Worm (Caenorhabditis elegans) whole organism, L1 larva: ENCODE data around the gene ubc-20.

ENCODE experiments used
- C16A3.4 ChIP-seq: fragments of 150-350 bp; optimal IDR thresholded peaks from 2 replicates; lab custom pipeline; 2014; ENCODE audit warnings: missing biosample characterization, missing genetic modification characterization
- aha-1 ChIP-seq: fragments of 150-350 bp; optimal IDR thresholded peaks from 2 replicates; lab custom pipeline; 2014; ENCODE audit warnings: missing biosample characterization, missing genetic modification characterization
- ceh-8 ChIP-seq: fragments of 200-800 bp; sonication (Bioruptor generic); optimal IDR thresholded peaks from 2 replicates; lab custom pipeline; 2018; ENCODE audit warnings: mild to moderate bottlenecking, missing genetic modification characterization, moderate library complexity, missing compliant biosample characterization
- ceh-88 ChIP-seq: fragments of 200-800 bp; sonication (Bioruptor generic); IDR thresholded peaks from 2 replicates; pipeline ENCODE4 v1.3.6; 2022; ENCODE audit warnings: missing genetic modification characterization, missing compliant biosample characterization
- ceh-90 ChIP-seq: sonication (generic microtip); optimal IDR thresholded peaks from 2 replicates; lab custom pipeline; 2016; ENCODE audit warnings: missing genetic modification characterization, missing compliant biosample characterization
- dpl-1 ChIP-seq, 3 experiments: fragments of 150-350 bp in 2 of 3; sonication (generic microtip) in 1 of 3; optimal IDR thresholded peaks; 2 replicates each; lab custom pipeline; 2014 to 2017; ENCODE audit warnings: missing biosample characterization in 3 of 3, missing genetic modification characterization in 3 of 3, missing genetic modification reagents in 3 of 3
- efl-1 ChIP-seq, 4 experiments: fragments of 150-350 bp; optimal IDR thresholded peaks in 3 of 4; peaks in 1 of 4; 1 replicate in 1 of 4; 2 replicates in 3 of 4; lab custom pipeline; 2014; ENCODE audit warnings: missing biosample characterization in 2 of 4, missing genetic modification characterization in 2 of 4, missing genetic modification reagents in 2 of 4
- egl-27 ChIP-seq, 2 experiments: fragments of 150-350 bp in 1 of 2; sonication (generic microtip); optimal IDR thresholded peaks; 3 replicates each; lab custom pipeline; 2017 to 2018; ENCODE audit warnings: missing biosample characterization in 2 of 2, missing genetic modification characterization in 2 of 2, missing genetic modification reagents in 2 of 2
- elt-2 ChIP-seq: sonication (generic microtip); optimal IDR thresholded peaks from 2 replicates; lab custom pipeline; 2016; ENCODE audit warnings: missing genetic modification characterization, mild to moderate bottlenecking, inconsistent platforms, missing compliant biosample characterization, missing genetic modification reagents
- elt-3 ChIP-seq, 6 experiments: fragments of 150-350 bp in 1 of 6; sonication (generic microtip); optimal IDR thresholded peaks; 2 replicates each; lab custom pipeline; 2017 to 2018; ENCODE audit warnings: missing biosample characterization in 6 of 6, missing genetic modification characterization in 6 of 6, inconsistent platforms in 1 of 6
- ets-5 ChIP-seq: fragments of 200-800 bp; sonication (Bioruptor generic); IDR thresholded peaks from 2 replicates; pipeline ENCODE4 v1.3.6; 2022; ENCODE audit warnings: missing genetic modification characterization, missing compliant biosample characterization
- fkh-10 ChIP-seq: sonication (generic microtip); optimal IDR thresholded peaks from 2 replicates; lab custom pipeline; 2017; ENCODE audit warnings: missing biosample characterization, missing genetic modification reagents, missing genetic modification characterization
- fkh-4 ChIP-seq: sonication (generic microtip); optimal IDR thresholded peaks from 2 replicates; lab custom pipeline; 2016; ENCODE audit warnings: missing compliant biosample characterization, missing genetic modification characterization, borderline replicate concordance
- grh-1 ChIP-seq: fragments of 200-800 bp; sonication (Bioruptor generic); IDR thresholded peaks from 2 replicates; pipeline ENCODE4 v1.3.6; 2022; ENCODE audit warnings: missing genetic modification reagents, missing genetic modification characterization, missing compliant biosample characterization
- hlh-4 ChIP-seq: sonication (generic microtip); optimal IDR thresholded peaks from 2 replicates; lab custom pipeline; 2016; ENCODE audit warnings: mild to moderate bottlenecking, missing genetic modification characterization, missing compliant biosample characterization
- hpl-2 ChIP-seq: fragments of 150-350 bp; optimal IDR thresholded peaks from 2 replicates; lab custom pipeline; 2014; ENCODE audit warnings: missing biosample characterization, missing genetic modification reagents, missing genetic modification characterization
- irx-1 ChIP-seq: sonication (generic microtip); optimal IDR thresholded peaks from 2 replicates; lab custom pipeline; 2016; ENCODE audit warnings: missing genetic modification characterization, missing compliant biosample characterization
- jun-1 ChIP-seq: fragments of 150-350 bp; optimal IDR thresholded peaks from 2 replicates; lab custom pipeline; 2014; ENCODE audit warnings: missing biosample characterization, missing genetic modification reagents, missing genetic modification characterization
- lin-35 ChIP-seq, 2 experiments: fragments of 150-350 bp; optimal IDR thresholded peaks; 2 replicates each; lab custom pipeline; 2014; ENCODE audit warnings: missing biosample characterization in 2 of 2, missing genetic modification characterization in 2 of 2, missing genetic modification reagents in 2 of 2
- lin-39 ChIP-seq: fragments of 150-350 bp; optimal IDR thresholded peaks from 2 replicates; lab custom pipeline; 2014; ENCODE audit warnings: missing biosample characterization, missing genetic modification reagents, missing genetic modification characterization
- lsy-2 ChIP-seq, 2 experiments: fragments of 150-350 bp; optimal IDR thresholded peaks; 2 replicates each; lab custom pipeline; 2014; ENCODE audit warnings: missing biosample characterization in 2 of 2, missing genetic modification characterization in 2 of 2
- mef-2 ChIP-seq: fragments of 150-350 bp; optimal IDR thresholded peaks from 2 replicates; lab custom pipeline; 2014; ENCODE audit warnings: missing biosample characterization, missing genetic modification characterization
- nhr-19 ChIP-seq: fragments of 200-800 bp; sonication (Bioruptor generic); conservative IDR thresholded peaks from 2 replicates; pipeline ENCODE4 v1.3.6; 2022; ENCODE audit warnings: missing genetic modification characterization, missing compliant biosample characterization
- nhr-28 ChIP-seq: fragments of 150-350 bp; optimal IDR thresholded peaks from 2 replicates; lab custom pipeline; 2014; ENCODE audit warnings: missing biosample characterization, missing genetic modification characterization
- nhr-71 ChIP-seq: sonication (generic microtip); optimal IDR thresholded peaks from 2 replicates; lab custom pipeline; 2016; ENCODE audit warnings: mild to moderate bottlenecking, missing genetic modification characterization, moderate library complexity, missing compliant biosample characterization
- nhr-76 ChIP-seq: sonication (generic microtip); optimal IDR thresholded peaks from 2 replicates; lab custom pipeline; 2017; ENCODE audit warnings: missing biosample characterization, missing genetic modification characterization
- nhr-77 ChIP-seq: fragments of 150-350 bp; optimal IDR thresholded peaks from 2 replicates; lab custom pipeline; 2014; ENCODE audit warnings: missing biosample characterization, missing genetic modification characterization
- nhr-84 ChIP-seq: sonication (generic microtip); optimal IDR thresholded peaks from 2 replicates; lab custom pipeline; 2017; ENCODE audit warnings: missing biosample characterization, missing genetic modification characterization
- pag-3 ChIP-seq: sonication (generic microtip); optimal IDR thresholded peaks from 2 replicates; lab custom pipeline; 2017; ENCODE audit warnings: missing genetic modification characterization, mild to moderate bottlenecking, missing compliant biosample characterization, antibody characterized with exemption, borderline replicate concordance; ENCODE audit not compliant: insufficient read depth
- pqm-1 ChIP-seq: sonication (generic microtip); optimal IDR thresholded peaks from 3 replicates; lab custom pipeline; 2017; ENCODE audit warnings: missing biosample characterization, missing genetic modification characterization
- rnt-1 ChIP-seq: sonication (generic microtip); optimal IDR thresholded peaks from 2 replicates; lab custom pipeline; 2016; ENCODE audit warnings: mild to moderate bottlenecking, missing genetic modification characterization, moderate library complexity, missing compliant biosample characterization
- skn-1 ChIP-seq: fragments of 150-350 bp; optimal IDR thresholded peaks from 2 replicates; lab custom pipeline; 2014; ENCODE audit warnings: missing biosample characterization, missing genetic modification characterization
- snpc-4 ChIP-seq: fragments of 150-350 bp; optimal IDR thresholded peaks from 2 replicates; lab custom pipeline; 2014; ENCODE audit warnings: missing biosample characterization, missing genetic modification characterization
- sox-4 ChIP-seq: sonication (generic microtip); optimal IDR thresholded peaks from 2 replicates; lab custom pipeline; 2016; ENCODE audit warnings: missing genetic modification characterization, missing compliant biosample characterization
- swsn-7 ChIP-seq: sonication (generic microtip); optimal IDR thresholded peaks from 2 replicates; lab custom pipeline; 2016; ENCODE audit warnings: missing genetic modification characterization, missing compliant biosample characterization
- tbx-2 ChIP-seq: sonication (generic microtip); optimal IDR thresholded peaks from 2 replicates; lab custom pipeline; 2016; ENCODE audit warnings: missing genetic modification characterization, missing compliant biosample characterization
- tlp-1 ChIP-seq: fragments of 150-350 bp; optimal IDR thresholded peaks from 2 replicates; lab custom pipeline; 2014; ENCODE audit warnings: missing biosample characterization, missing genetic modification characterization
- unc-30 ChIP-seq: sonication (generic microtip); optimal IDR thresholded peaks from 2 replicates; lab custom pipeline; 2017; ENCODE audit warnings: missing biosample characterization, missing genetic modification characterization
- unc-62 ChIP-seq: fragments of 150-350 bp; optimal IDR thresholded peaks from 2 replicates; lab custom pipeline; 2014; ENCODE audit warnings: missing biosample characterization, missing genetic modification reagents, missing genetic modification characterization
- unc-98 ChIP-seq: fragments of 200-800 bp; sonication (Bioruptor generic); IDR thresholded peaks from 2 replicates; pipeline ENCODE4 v1.3.6; 2022; ENCODE audit warnings: missing genetic modification characterization, missing compliant biosample characterization
- vab-15 ChIP-seq: sonication (generic microtip); optimal IDR thresholded peaks from 2 replicates; lab custom pipeline; 2017; ENCODE audit warnings: missing genotype, mild to moderate bottlenecking, missing genetic modification characterization, missing compliant biosample characterization
- xbp-1 ChIP-seq: sonication (generic microtip); optimal IDR thresholded peaks from 2 replicates; lab custom pipeline; 2016; ENCODE audit warnings: missing genetic modification characterization, missing compliant biosample characterization
- zag-1 ChIP-seq: fragments of 150-350 bp; optimal IDR thresholded peaks from 2 replicates; lab custom pipeline; 2014; ENCODE audit warnings: missing biosample characterization, missing genetic modification characterization
- ztf-4 ChIP-seq: fragments of 150-350 bp; optimal IDR thresholded peaks from 2 replicates; lab custom pipeline; 2014; ENCODE audit warnings: missing biosample characterization, missing genetic modification characterization

Gene ubc-20

DNA sequence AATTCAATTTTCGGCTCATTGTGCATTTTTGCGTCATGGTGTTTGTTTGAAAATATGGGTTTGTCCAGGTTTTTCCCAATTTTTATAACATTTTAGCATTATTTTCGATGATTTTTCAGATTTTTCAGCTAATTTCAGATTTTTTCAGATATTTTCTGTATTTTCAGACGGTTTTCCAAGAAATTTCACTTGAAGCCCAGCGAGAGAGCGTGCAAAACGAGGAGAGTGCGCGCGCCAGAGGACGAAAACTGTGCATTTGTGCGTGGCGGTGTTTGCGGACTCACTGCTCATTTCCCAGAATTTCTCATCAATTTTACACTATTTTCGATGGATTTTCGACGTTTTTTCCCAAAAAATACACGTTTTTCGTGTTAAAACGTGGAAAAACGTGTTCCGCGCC, 46.5 kb downstream of the ubc-20 start (continued):
- TF ChIP-seq pag-3 (tag; lab: Kevin White, UChicago): no peak
- peak; percentile 86 for TF ChIP-seq irx-1
- peak; percentile 63 to 75 for TF ChIP-seq lsy-2 (tag; optimal IDR thresholded peaks at IDR 0.05; lab: Kevin White, UChicago)
- 0 out of 2 replicates have a peak, but pooled peaks have one; percentile 51 for TF ChIP-seq ets-5 (GFP tag; lab: Robert Waterston, UW)
- TF ChIP-seq nhr-77 (tag; lab: Kevin White, UChicago): peak; percentile 30
- TF ChIP-seq egl-27 (tag; optimal IDR thresholded peaks at IDR 0.05; lab: Kevin White, UChicago): no peak
- peak; percentile 82 for TF ChIP-seq ceh-88 (GFP tag; lab: Robert Waterston, UW)
- TF ChIP-seq efl-1 (optimal IDR thresholded peaks at IDR 0.05; lab: Kevin White, UChicago): peak; percentile 63 to 73
- peak; percentile 70 to 97 for TF ChIP-seq efl-1 (GFP tag; optimal IDR thresholded peaks at IDR 0.05 in 1 of 2; lab: Kevin White, UChicago)
- TF ChIP-seq ztf-4: peak; percentile 50
- peak; percentile 80 for TF ChIP-seq tbx-2
- peak; percentile 65 to 68 for TF ChIP-seq lin-35 (GFP tag; optimal IDR thresholded peaks at IDR 0.05; lab: Kevin White, UChicago)
- TF ChIP-seq fkh-10 (GFP tag; lab: Kevin White, UChicago): no peak
- no peak for TF ChIP-seq elt-3 (tag; optimal IDR thresholded peaks at IDR 0.05; lab: Kevin White, UChicago)
- no peak for TF ChIP-seq mef-2 (tag; lab: Kevin White, UChicago)
- TF ChIP-seq swsn-7 (tag; lab: Kevin White, UChicago): no peak
- TF ChIP-seq snpc-4 (tag; lab: Kevin White, UChicago): peak; percentile 1
- TF ChIP-seq C16A3.4 (tag; lab: Kevin White, UChicago): peak; percentile 17
- TF ChIP-seq unc-30: no peak
- TF ChIP-seq sox-4 (tag; lab: Kevin White, UChicago): peak; percentile 54
- TF ChIP-seq ceh-90 (tag; lab: Kevin White, UChicago): peak; percentile 20
- TF ChIP-seq jun-1 (tag; lab: Kevin White, UChicago): peak; percentile 51
- TF ChIP-seq grh-1: peak; percentile 58
- no peak for TF ChIP-seq rnt-1
- no peak for TF ChIP-seq nhr-28
- TF ChIP-seq ceh-8: no peak
- no peak for TF ChIP-seq nhr-84
- TF ChIP-seq skn-1 (tag; lab: Kevin White, UChicago): no peak
- peak; percentile 59 for TF ChIP-seq lin-39 (tag; lab: Kevin White, UChicago)
- no peak for TF ChIP-seq pqm-1 (tag; lab: Kevin White, UChicago)
- TF ChIP-seq xbp-1: peak; percentile 73
- peak; percentile 0 for TF ChIP-seq hpl-2
- TF ChIP-seq elt-2 (tag; lab: Kevin White, UChicago): no peak
- peak; percentile 52 for TF ChIP-seq fkh-4 (tag; lab: Kevin White, UChicago)
- no peak for TF ChIP-seq nhr-71 (tag; lab: Kevin White, UChicago)
- no peak for TF ChIP-seq nhr-76
- TF ChIP-seq unc-98: no peak
- no peak for TF ChIP-seq unc-62 (GFP tag; lab: Kevin White, UChicago)
- peak; percentile 69 for TF ChIP-seq nhr-19 (GFP tag; lab: Robert Waterston, UW)
- TF ChIP-seq, all 84 proteins: peak for 37

DNA sequence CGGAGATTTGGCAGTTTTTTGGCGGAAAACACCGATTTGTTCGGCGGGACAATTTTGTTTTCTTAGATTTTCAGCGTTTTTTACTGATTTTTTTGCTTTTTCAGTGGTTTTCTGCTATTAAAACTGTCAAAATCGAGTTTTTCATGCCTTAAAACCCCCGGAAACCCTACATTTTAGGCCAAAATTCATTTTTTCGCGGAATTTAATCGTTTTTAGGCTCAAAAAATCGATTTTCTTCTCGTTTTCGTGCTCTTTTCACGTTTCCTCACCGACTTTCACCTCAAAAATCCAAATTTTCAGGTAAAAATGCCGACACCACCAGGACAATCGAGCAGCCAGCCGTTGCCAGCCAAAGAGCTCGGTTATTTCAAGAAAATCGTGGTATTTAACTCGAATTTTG, 46.9 kb downstream of the ubc-20 start, which contains the start of gene hpo-29:
hpo-29 (plus strand) TSS at position 301 of the 400 bp plus-strand sequence.
- no peak for TF ChIP-seq nhr-84
- no peak for TF ChIP-seq hlh-4 (tag; lab: Kevin White, UChicago)
- no peak for TF ChIP-seq vab-15
- no peak for TF ChIP-seq elt-3 (tag; optimal IDR thresholded peaks at IDR 0.05; lab: Kevin White, UChicago)
- no peak for TF ChIP-seq dpl-1 (GFP tag; optimal IDR thresholded peaks at IDR 0.05; lab: Kevin White, UChicago)
- no peak for TF ChIP-seq skn-1 (tag; lab: Kevin White, UChicago)
- TF ChIP-seq aha-1 (tag; lab: Kevin White, UChicago): no peak
- TF ChIP-seq nhr-77 (tag; lab: Kevin White, UChicago): no peak
- TF ChIP-seq ztf-4: no peak
- no peak for TF ChIP-seq zag-1 (tag; lab: Kevin White, UChicago)
- TF ChIP-seq unc-98: no peak
- no peak for TF ChIP-seq ceh-90 (tag; lab: Kevin White, UChicago)
- TF ChIP-seq xbp-1: no peak
- TF ChIP-seq nhr-19 (GFP tag; lab: Robert Waterston, UW): no peak
- TF ChIP-seq tlp-1: no peak
- no peak for TF ChIP-seq ets-5 (GFP tag; lab: Robert Waterston, UW)
